Worm (Caenorhabditis elegans) whole organism, late embryonic: Measurements from ENCODE around the gene F46F5.8.

Source experiments
- C38D4.7 ChIP-seq: fragments of 200-800 bp; sonication (Bioruptor generic); optimal IDR thresholded peaks from 2 replicates; lab custom pipeline; 2018; ENCODE audit warnings: mild to moderate bottlenecking, missing genetic modification characterization, moderate library complexity, missing compliant biosample characterization
- F13H6.1 ChIP-seq: sonication (generic microtip); optimal IDR thresholded peaks from 2 replicates; lab custom pipeline; 2016; ENCODE audit warnings: missing genetic modification characterization, missing compliant biosample characterization
- K09A11.1 ChIP-seq: sonication (generic microtip); optimal IDR thresholded peaks from 2 replicates; lab custom pipeline; 2017; ENCODE audit warnings: antibody characterized with exemption, mild to moderate bottlenecking, missing genetic modification characterization, missing compliant biosample characterization; ENCODE audit not compliant: insufficient read depth
- ama-1 ChIP-seq: fragments of 150-350 bp; optimal IDR thresholded peaks from 2 replicates; lab custom pipeline; 2014
- ceh-18 ChIP-seq: sonication (generic microtip); optimal IDR thresholded peaks from 2 replicates; lab custom pipeline; 2016; ENCODE audit warnings: missing genetic modification characterization, missing compliant biosample characterization
- ceh-2 ChIP-seq: sonication (generic microtip); optimal IDR thresholded peaks from 2 replicates; lab custom pipeline; 2016; ENCODE audit warnings: missing genotype, missing genetic modification characterization, missing compliant biosample characterization
- ceh-22 ChIP-seq: sonication (generic microtip); optimal IDR thresholded peaks from 2 replicates; lab custom pipeline; 2017; ENCODE audit warnings: missing biosample characterization, missing genetic modification characterization
- ceh-34 ChIP-seq: sonication (generic microtip); optimal IDR thresholded peaks from 2 replicates; lab custom pipeline; 2016; ENCODE audit warnings: mild to moderate bottlenecking, missing genetic modification characterization, missing compliant biosample characterization
- ceh-9 ChIP-seq: sonication (generic microtip); optimal IDR thresholded peaks from 2 replicates; lab custom pipeline; 2016; ENCODE audit warnings: mild to moderate bottlenecking, missing genetic modification characterization, inconsistent platforms, missing compliant biosample characterization
- elt-2 ChIP-seq: sonication (generic microtip); optimal IDR thresholded peaks from 2 replicates; lab custom pipeline; 2016; ENCODE audit warnings: missing genetic modification reagents, missing genetic modification characterization, missing compliant biosample characterization
- ets-4 ChIP-seq: sonication (generic microtip); optimal IDR thresholded peaks from 2 replicates; lab custom pipeline; 2016; ENCODE audit warnings: missing genetic modification characterization, missing compliant biosample characterization
- eyg-1 ChIP-seq: sonication (generic microtip); optimal IDR thresholded peaks from 2 replicates; lab custom pipeline; 2016; ENCODE audit warnings: missing genotype, missing genetic modification characterization, missing compliant biosample characterization
- fkh-10 ChIP-seq: fragments of 150-350 bp; optimal IDR thresholded peaks from 2 replicates; lab custom pipeline; 2014; ENCODE audit warnings: missing biosample characterization, missing genetic modification reagents, missing genetic modification characterization
- gmeb-2 ChIP-seq: sonication (generic microtip); optimal IDR thresholded peaks from 2 replicates; lab custom pipeline; 2016; ENCODE audit warnings: missing genetic modification characterization, inconsistent platforms, missing compliant biosample characterization
- hlh-30 ChIP-seq: sonication (generic microtip); optimal IDR thresholded peaks from 2 replicates; lab custom pipeline; 2017; ENCODE audit warnings: antibody characterized with exemption, missing genetic modification characterization, missing compliant biosample characterization; ENCODE audit not compliant: insufficient read depth
- hlh-6 ChIP-seq: sonication (generic microtip); optimal IDR thresholded peaks from 2 replicates; lab custom pipeline; 2016; ENCODE audit warnings: missing genotype, missing genetic modification characterization, missing compliant biosample characterization
- hlh-8 ChIP-seq: sonication (generic microtip); optimal IDR thresholded peaks from 2 replicates; lab custom pipeline; 2016; ENCODE audit warnings: missing genotype, missing genetic modification characterization, missing compliant biosample characterization
- mec-3 ChIP-seq: sonication (generic microtip); optimal IDR thresholded peaks from 2 replicates; lab custom pipeline; 2016; ENCODE audit warnings: borderline replicate concordance, missing genetic modification characterization, missing compliant biosample characterization
- nhr-11 ChIP-seq: fragments of 150-350 bp; optimal IDR thresholded peaks from 2 replicates; lab custom pipeline; 2014; ENCODE audit warnings: missing biosample characterization, missing genetic modification characterization
- nhr-232 ChIP-seq: sonication (generic microtip); optimal IDR thresholded peaks from 2 replicates; lab custom pipeline; 2016; ENCODE audit warnings: missing genetic modification characterization, missing compliant biosample characterization
- odd-2 ChIP-seq: sonication (generic microtip); optimal IDR thresholded peaks from 2 replicates; lab custom pipeline; 2017; ENCODE audit warnings: antibody characterized with exemption, mild to moderate bottlenecking, missing genetic modification characterization, missing compliant biosample characterization
- pag-3 ChIP-seq: sonication (generic microtip); optimal IDR thresholded peaks from 2 replicates; lab custom pipeline; 2016; ENCODE audit warnings: missing compliant biosample characterization, missing genetic modification characterization, borderline replicate concordance
- pqm-1 ChIP-seq: sonication (generic microtip); optimal IDR thresholded peaks from 2 replicates; lab custom pipeline; 2016; ENCODE audit warnings: missing genetic modification characterization, missing compliant biosample characterization
- pros-1 ChIP-seq: fragments of 150-350 bp; optimal IDR thresholded peaks from 2 replicates; lab custom pipeline; 2014; ENCODE audit warnings: missing biosample characterization, missing genetic modification reagents, missing genetic modification characterization
- ref-2 ChIP-seq: sonication (generic microtip); optimal IDR thresholded peaks from 2 replicates; lab custom pipeline; 2016; ENCODE audit warnings: missing genetic modification characterization, missing compliant biosample characterization
- sox-2 ChIP-seq: fragments of 200-800 bp; sonication (Bioruptor generic); IDR thresholded peaks from 2 replicates; pipeline ENCODE4 v1.3.6; 2022; ENCODE audit warnings: missing genetic modification reagents, missing genetic modification characterization, missing compliant biosample characterization
- sox-4 ChIP-seq: sonication (generic microtip); optimal IDR thresholded peaks from 2 replicates; lab custom pipeline; 2017; ENCODE audit warnings: mild to moderate bottlenecking, missing genetic modification characterization, inconsistent platforms, missing compliant biosample characterization
- syd-9 ChIP-seq: sonication (generic microtip); optimal IDR thresholded peaks from 2 replicates; lab custom pipeline; 2016; ENCODE audit warnings: mild to moderate bottlenecking, missing genetic modification characterization, moderate library complexity, missing compliant biosample characterization
- tbx-7 ChIP-seq: sonication (generic microtip); optimal IDR thresholded peaks from 2 replicates; lab custom pipeline; 2016; ENCODE audit warnings: missing genotype, missing genetic modification characterization, missing compliant biosample characterization
- ttx-3 ChIP-seq: sonication (generic microtip); optimal IDR thresholded peaks from 2 replicates; lab custom pipeline; 2016; ENCODE audit warnings: missing genetic modification reagents, missing genetic modification characterization, missing compliant biosample characterization
- unc-3 ChIP-seq, 2 experiments: fragments of 200-800 bp in 1 of 2; sonication (Bioruptor generic) in 1 of 2; sonication (generic microtip) in 1 of 2; conservative IDR thresholded peaks in 1 of 2; optimal IDR thresholded peaks in 1 of 2; 2 replicates each; pipeline versions ENCODE4 v1.3.6 to Lab custom; 2016 to 2022; ENCODE audit warnings: missing compliant biosample characterization in 2 of 2, missing genetic modification characterization in 2 of 2, missing genetic modification reagents in 1 of 2
- unc-42 ChIP-seq: sonication (generic microtip); optimal IDR thresholded peaks from 2 replicates; lab custom pipeline; 2016; ENCODE audit warnings: missing genotype, missing genetic modification characterization, missing compliant biosample characterization
- unc-55 ChIP-seq: sonication (generic microtip); optimal IDR thresholded peaks from 2 replicates; lab custom pipeline; 2017; ENCODE audit warnings: missing biosample characterization, missing genetic modification reagents, missing genetic modification characterization
- unc-86 ChIP-seq: sonication (generic microtip); optimal IDR thresholded peaks from 2 replicates; lab custom pipeline; 2016; ENCODE audit warnings: missing genetic modification characterization, missing compliant biosample characterization
- ztf-16 ChIP-seq: sonication (generic microtip); optimal IDR thresholded peaks from 2 replicates; lab custom pipeline; 2017; ENCODE audit warnings: missing genetic modification characterization, missing compliant biosample characterization

F46F5.8 gene

DNA sequence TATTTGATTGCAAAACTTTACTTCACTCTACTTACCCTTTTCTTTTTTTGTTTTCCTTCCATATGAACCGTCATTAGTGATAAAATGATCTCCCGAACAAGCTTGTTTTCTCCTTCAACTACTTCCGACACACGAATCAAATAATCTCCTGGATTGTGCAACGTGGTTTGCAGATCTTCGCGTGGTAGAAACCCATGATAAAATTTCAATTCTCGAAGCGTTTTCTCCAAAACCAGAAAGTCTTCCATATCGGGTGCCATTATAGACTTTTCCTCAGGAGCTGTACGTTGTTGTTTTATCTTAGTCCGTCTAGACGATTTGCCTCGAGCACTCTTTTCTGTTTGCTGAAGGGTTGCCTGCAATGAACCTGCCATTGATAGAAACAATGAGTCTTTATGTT, 24.0 kb downstream of the F46F5.8 start:
- no peak for TF ChIP-seq tbx-7 (tag; lab: Kevin White, UChicago)
- TF ChIP-seq gmeb-2 = no peak
- TF ChIP-seq eyg-1 = no peak
- TF ChIP-seq ceh-34 = no peak
- TF ChIP-seq fkh-10 (GFP tag; lab: Kevin White, UChicago) = no peak
- TF ChIP-seq pqm-1 = no peak
- no peak for TF ChIP-seq pros-1 (tag; lab: Kevin White, UChicago)
- no peak for TF ChIP-seq ceh-22 (tag; lab: Kevin White, UChicago)
- no peak for TF ChIP-seq syd-9 (tag; lab: Kevin White, UChicago)
- no peak for TF ChIP-seq ama-1 (lab: Kevin White, UChicago)
- no peak for TF ChIP-seq hlh-6 (tag; lab: Kevin White, UChicago)
- TF ChIP-seq ets-4 (tag; lab: Kevin White, UChicago) = no peak
- no peak for TF ChIP-seq ceh-9 (tag; lab: Kevin White, UChicago)

DNA sequence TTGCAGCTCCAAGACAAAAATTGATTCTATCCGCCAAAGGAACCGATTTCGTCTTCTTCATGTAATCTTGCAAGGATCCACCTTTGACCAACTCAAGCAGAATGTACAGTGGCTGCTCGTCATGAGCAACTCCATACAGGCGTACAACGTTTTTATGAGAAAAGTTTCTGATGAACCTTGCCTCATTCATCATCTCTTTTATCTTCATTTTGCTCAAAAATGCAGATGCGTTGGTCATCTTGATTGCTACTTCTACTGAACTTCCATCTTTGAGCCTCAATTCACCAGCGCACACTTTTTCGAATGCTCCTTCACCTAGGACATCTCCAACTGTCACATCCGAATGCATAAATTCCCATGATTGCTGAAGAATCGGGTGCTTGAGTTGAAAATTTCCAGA, 24.5 kb downstream of the F46F5.8 start:
- TF ChIP-seq odd-2 (tag; lab: Kevin White, UChicago) (no peak), hlh-8 (tag; lab: Kevin White, UChicago) (no peak), K09A11.1 (no peak), hlh-30 (no peak), nhr-232 (no peak), unc-3 (GFP tag; conservative IDR thresholded peaks at IDR 0.05; lab: Robert Waterston, UW) (no peak), unc-3 (tag; optimal IDR thresholded peaks at IDR 0.05; lab: Kevin White, UChicago) (no peak), ttx-3 (tag; lab: Kevin White, UChicago) (no peak), tbx-7 (tag; lab: Kevin White, UChicago) (no peak), pros-1 (tag; lab: Kevin White, UChicago) (no peak), unc-86 (tag; lab: Kevin White, UChicago) (no peak)

DNA sequence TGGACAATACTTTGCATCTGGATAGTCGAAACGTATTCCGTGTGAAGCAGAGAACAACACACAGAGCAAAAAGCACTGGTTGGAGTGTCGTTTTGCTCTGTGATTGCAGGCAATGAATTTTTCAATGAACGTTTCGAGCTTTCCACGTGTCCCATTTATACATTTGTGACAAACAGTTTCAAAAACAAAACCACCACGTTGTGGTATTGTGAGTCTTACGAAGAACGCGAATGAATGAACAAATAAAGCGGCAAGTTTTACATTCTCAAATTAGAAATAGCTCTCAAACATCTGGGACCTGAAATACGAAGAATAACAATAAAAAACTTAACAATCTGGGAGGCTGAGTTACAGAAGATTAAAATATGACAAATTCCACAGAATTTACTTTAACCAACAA, 29.6 kb downstream of the F46F5.8 start, which contains the start of gene F46F5.1:
Gene F46F5.1 (minus strand): TSS at position 101 of the 400 bp plus-strand sequence.
- TF ChIP-seq nhr-11 (tag; lab: Kevin White, UChicago) = no peak
- no peak for TF ChIP-seq hlh-30
- TF ChIP-seq ama-1 (lab: Kevin White, UChicago) = no peak
- TF ChIP-seq ztf-16 (tag; lab: Kevin White, UChicago) = no peak
- TF ChIP-seq unc-55 = no peak
- no peak for TF ChIP-seq hlh-8 (tag; lab: Kevin White, UChicago)
- TF ChIP-seq ref-2 = no peak
- TF ChIP-seq C38D4.7 (GFP tag; lab: Kevin White, UChicago) = no peak

DNA sequence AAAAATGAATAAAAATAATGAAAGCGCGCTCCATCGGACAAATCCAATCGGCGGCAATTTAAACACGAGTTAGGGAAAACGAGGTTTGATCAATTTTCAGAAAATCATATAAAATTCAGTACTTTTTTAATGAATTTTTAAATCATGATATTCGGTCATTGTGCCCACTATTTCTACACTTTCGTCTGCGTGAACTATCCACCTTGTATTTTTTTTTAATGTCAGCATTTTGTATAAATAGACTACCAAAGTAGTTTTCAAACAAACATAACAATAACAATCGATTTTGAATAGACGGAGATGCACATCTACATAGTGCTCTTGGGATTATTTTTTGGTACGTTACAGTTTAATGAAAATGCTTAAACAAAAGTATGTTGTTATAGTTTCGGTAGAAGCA, 33.3 kb downstream of the F46F5.8 start, which contains the start of gene F46F5.15:
Gene F46F5.15 (plus strand): TSS at position 301 of the 400 bp plus-strand sequence.
- TF ChIP-seq mec-3 (tag; lab: Kevin White, UChicago) (no peak), elt-2 (tag; lab: Kevin White, UChicago) (no peak), sox-2 (GFP tag; lab: Robert Waterston, UW) (no peak), ceh-2 (tag; lab: Kevin White, UChicago) (no peak)

- TF ChIP-seq F13H6.1 (tag; lab: Kevin White, UChicago) (no peak), unc-42 (tag; lab: Kevin White, UChicago) (no peak), pag-3 (tag; lab: Kevin White, UChicago) (no peak), hlh-30 (no peak), pros-1 (tag; lab: Kevin White, UChicago) (no peak), mec-3 (tag; lab: Kevin White, UChicago) (no peak), ceh-22 (tag; lab: Kevin White, UChicago) (no peak), sox-4 (tag; lab: Kevin White, UChicago) (no peak), unc-3 (GFP tag; conservative IDR thresholded peaks at IDR 0.05; lab: Robert Waterston, UW) (no peak), unc-3 (tag; optimal IDR thresholded peaks at IDR 0.05; lab: Kevin White, UChicago) (no peak), eyg-1 (no peak), ceh-18 (tag; lab: Kevin White, UChicago) (no peak), ttx-3 (tag; lab: Kevin White, UChicago) (no peak)
Observed at ce11 chrII:786938-787337, 34.5 kb downstream of the F46F5.8 start, which contains the start of gene F46F5.16. F46F5.16 (plus strand) TSS chrII:787238.
